Worm (Caenorhabditis elegans) whole organism, L2 larva: ENCODE measurements around the gene F32D8.11.

ENCODE experiments used
- C34F6.9 ChIP-seq: fragments of 150-350 bp; optimal IDR thresholded peaks from 2 replicates; lab custom pipeline; 2014; ENCODE audit warnings: missing biosample characterization, missing genetic modification characterization
- F13H6.1 ChIP-seq: sonication (generic microtip); optimal IDR thresholded peaks from 2 replicates; lab custom pipeline; 2016; ENCODE audit warnings: missing genetic modification characterization, missing compliant biosample characterization
- Y55F3AM.14 ChIP-seq: fragments of 200-800 bp; sonication (Bioruptor generic); optimal IDR thresholded peaks from 2 replicates; lab custom pipeline; 2018; ENCODE audit warnings: mild to moderate bottlenecking, missing genetic modification characterization, missing compliant biosample characterization
- ZK546.5 ChIP-seq: sonication (generic microtip); optimal IDR thresholded peaks from 2 replicates; lab custom pipeline; 2017; ENCODE audit warnings: missing biosample characterization, missing genetic modification characterization
- alr-1 ChIP-seq: fragments of 150-350 bp; optimal IDR thresholded peaks from 2 replicates; lab custom pipeline; 2014; ENCODE audit warnings: missing biosample characterization, missing genetic modification characterization
- aly-2 ChIP-seq: fragments of 150-350 bp; optimal IDR thresholded peaks from 2 replicates; lab custom pipeline; 2014; ENCODE audit warnings: missing biosample characterization, missing genetic modification characterization
- ama-1 ChIP-seq: fragments of 150-350 bp; optimal IDR thresholded peaks from 2 replicates; lab custom pipeline; 2018; ENCODE audit warnings: inconsistent platforms
- blmp-1 ChIP-seq: sonication (generic microtip); optimal IDR thresholded peaks from 2 replicates; lab custom pipeline; 2017; ENCODE audit warnings: missing genetic modification characterization, mild to moderate bottlenecking, missing compliant biosample characterization, antibody characterized with exemption, moderate library complexity; ENCODE audit not compliant: insufficient read depth
- ceh-16 ChIP-seq: fragments of 150-350 bp; optimal IDR thresholded peaks from 2 replicates; lab custom pipeline; 2014; ENCODE audit warnings: missing biosample characterization, missing genetic modification characterization
- ceh-82 ChIP-seq: fragments of 150-350 bp; optimal IDR thresholded peaks from 2 replicates; lab custom pipeline; 2014; ENCODE audit warnings: missing biosample characterization, missing genetic modification characterization
- crh-2 ChIP-seq: sonication (generic microtip); optimal IDR thresholded peaks from 2 replicates; lab custom pipeline; 2017; ENCODE audit warnings: missing biosample characterization, missing genetic modification characterization
- egl-27 ChIP-seq: sonication (generic microtip); optimal IDR thresholded peaks from 3 replicates; lab custom pipeline; 2017; ENCODE audit warnings: missing biosample characterization, missing genetic modification reagents, missing genetic modification characterization
- elt-3 ChIP-seq: sonication (generic microtip); optimal IDR thresholded peaks from 2 replicates; lab custom pipeline; 2017; ENCODE audit warnings: missing biosample characterization, missing genetic modification characterization
- fos-1 ChIP-seq: fragments of 150-350 bp; optimal IDR thresholded peaks from 2 replicates; lab custom pipeline; 2014; ENCODE audit warnings: missing biosample characterization, missing genetic modification characterization
- gmeb-1 ChIP-seq: fragments of 150-350 bp; optimal IDR thresholded peaks from 2 replicates; lab custom pipeline; 2014; ENCODE audit warnings: missing biosample characterization, missing genetic modification characterization
- lin-11 ChIP-seq: fragments of 150-350 bp; sonication (generic microtip); optimal IDR thresholded peaks from 2 replicates; lab custom pipeline; 2014; ENCODE audit warnings: missing biosample characterization, missing genetic modification characterization, inconsistent platforms, mixed read lengths
- lin-13 ChIP-seq: fragments of 150-350 bp; optimal IDR thresholded peaks from 2 replicates; lab custom pipeline; 2014; ENCODE audit warnings: missing biosample characterization, missing genetic modification reagents, missing genetic modification characterization
- lsy-2 ChIP-seq, 2 experiments: fragments of 150-350 bp in 1 of 2; sonication (generic microtip) in 1 of 2; optimal IDR thresholded peaks; 2 replicates each; lab custom pipeline; 2014 to 2017; ENCODE audit warnings: missing biosample characterization in 2 of 2, missing genetic modification characterization in 2 of 2
- mab-5 ChIP-seq: fragments of 150-350 bp; optimal IDR thresholded peaks from 2 replicates; lab custom pipeline; 2014; ENCODE audit warnings: missing biosample characterization, missing genetic modification characterization
- mbf-1 ChIP-seq: sonication (generic microtip); optimal IDR thresholded peaks from 2 replicates; lab custom pipeline; 2017; ENCODE audit warnings: missing biosample characterization, missing genetic modification characterization
- nhr-10 ChIP-seq: sonication (generic microtip); optimal IDR thresholded peaks from 2 replicates; lab custom pipeline; 2017; ENCODE audit warnings: missing biosample characterization, missing genetic modification characterization
- nhr-12 ChIP-seq: fragments of 150-350 bp; optimal IDR thresholded peaks from 2 replicates; lab custom pipeline; 2014; ENCODE audit warnings: missing biosample characterization, missing genetic modification characterization
- nhr-129 ChIP-seq: fragments of 150-350 bp; optimal IDR thresholded peaks from 2 replicates; lab custom pipeline; 2014; ENCODE audit warnings: missing biosample characterization, missing genetic modification characterization
- nhr-21 ChIP-seq: fragments of 150-350 bp; optimal IDR thresholded peaks from 2 replicates; lab custom pipeline; 2014; ENCODE audit warnings: missing biosample characterization, missing genetic modification characterization
- nhr-23 ChIP-seq: fragments of 150-350 bp; optimal IDR thresholded peaks from 2 replicates; lab custom pipeline; 2014; ENCODE audit warnings: missing biosample characterization, missing genetic modification reagents, missing genetic modification characterization
- nhr-25 ChIP-seq: fragments of 150-350 bp; sonication (generic microtip); optimal IDR thresholded peaks from 3 replicates; lab custom pipeline; 2014; ENCODE audit warnings: missing biosample characterization, missing genetic modification characterization
- nhr-6 ChIP-seq: fragments of 150-350 bp; optimal IDR thresholded peaks from 2 replicates; lab custom pipeline; 2014; ENCODE audit warnings: missing biosample characterization, missing genetic modification characterization
- nhr-77 ChIP-seq: fragments of 150-350 bp; optimal IDR thresholded peaks from 2 replicates; lab custom pipeline; 2014; ENCODE audit warnings: missing biosample characterization, missing genetic modification characterization
- peb-1 ChIP-seq: fragments of 150-350 bp; optimal IDR thresholded peaks from 2 replicates; lab custom pipeline; 2014; ENCODE audit warnings: missing biosample characterization, missing genetic modification characterization
- sem-4 ChIP-seq: fragments of 150-350 bp; optimal IDR thresholded peaks from 2 replicates; lab custom pipeline; 2014; ENCODE audit warnings: missing biosample characterization, missing genetic modification reagents, missing genetic modification characterization
- skn-1 ChIP-seq: sonication (generic microtip); optimal IDR thresholded peaks from 2 replicates; lab custom pipeline; 2017; ENCODE audit warnings: missing biosample characterization, missing genetic modification characterization
- sma-3 ChIP-seq: sonication (generic microtip); optimal IDR thresholded peaks from 2 replicates; lab custom pipeline; 2016; ENCODE audit warnings: missing genetic modification reagents, missing genetic modification characterization, missing compliant biosample characterization
- sma-9 ChIP-seq, 2 experiments: fragments of 150-350 bp in 1 of 2; sonication (generic microtip) in 1 of 2; optimal IDR thresholded peaks; 2 replicates each; lab custom pipeline; 2014 to 2016; ENCODE audit warnings: missing genetic modification characterization in 2 of 2, mild to moderate bottlenecking in 1 of 2, missing biosample characterization in 1 of 2, missing compliant biosample characterization in 1 of 2, missing genetic modification reagents in 1 of 2, moderate library complexity in 1 of 2
- snpc-4 ChIP-seq: fragments of 150-350 bp; optimal IDR thresholded peaks from 2 replicates; lab custom pipeline; 2014; ENCODE audit warnings: missing biosample characterization, missing genetic modification characterization
- unc-62 ChIP-seq: fragments of 150-350 bp; optimal IDR thresholded peaks from 2 replicates; lab custom pipeline; 2014; ENCODE audit warnings: missing biosample characterization, missing genetic modification reagents, missing genetic modification characterization
- zag-1 ChIP-seq: fragments of 150-350 bp; optimal IDR thresholded peaks from 2 replicates; lab custom pipeline; 2014; ENCODE audit warnings: missing biosample characterization, missing genetic modification characterization
- ztf-1 ChIP-seq: fragments of 200-800 bp; sonication (Bioruptor generic); conservative IDR thresholded peaks from 2 replicates; pipeline ENCODE4 v1.3.6; 2022; ENCODE audit warnings: missing genetic modification characterization, missing compliant biosample characterization
- ztf-4 ChIP-seq: fragments of 150-350 bp; optimal IDR thresholded peaks from 2 replicates; lab custom pipeline; 2014; ENCODE audit warnings: missing biosample characterization, missing genetic modification characterization

F32D8.11 gene

ce11 chrV:10889036-10889435, at the start of gene F32D8.11:
TSS of gene F32D8.11 (minus strand) at chrV:10889136.
- no peak for TF ChIP-seq nhr-129 (tag; lab: Kevin White, UChicago)
- TF ChIP-seq sma-9 (GFP tag; optimal IDR thresholded peaks at IDR 0.05; lab: Kevin White, UChicago) = no peak
- TF ChIP-seq sma-9 (tag; optimal IDR thresholded peaks at IDR 0.05; lab: Kevin White, UChicago) = no peak
- no peak for TF ChIP-seq zag-1 (tag; lab: Kevin White, UChicago)
- TF ChIP-seq mab-5 (tag; lab: Kevin White, UChicago) = no peak
- TF ChIP-seq crh-2 = no peak
- TF ChIP-seq, all 48 proteins: peak for 0

ce11 chrV:10937294-10937693, 48.4 kb upstream of the F32D8.11 start:
- TF ChIP-seq nhr-25 (tag; lab: Kevin White, UChicago) (peak; percentile 1), ZK546.5 (tag; lab: Kevin White, UChicago) (no peak), nhr-12 (tag; lab: Kevin White, UChicago) (no peak), lin-13 (GFP tag; lab: Kevin White, UChicago) (no peak), Y55F3AM.14 (GFP tag; lab: Kevin White, UChicago) (no peak), snpc-4 (no peak), lin-11 (no peak), fos-1 (tag; lab: Kevin White, UChicago) (peak; percentile 13), ceh-82 (tag; lab: Kevin White, UChicago) (no peak), aly-2 (tag; lab: Kevin White, UChicago) (no peak), sma-9 (GFP tag; optimal IDR thresholded peaks at IDR 0.05; lab: Kevin White, UChicago) (peak; percentile 84), sma-9 (tag; optimal IDR thresholded peaks at IDR 0.05; lab: Kevin White, UChicago) (no peak), blmp-1 (tag; lab: Kevin White, UChicago) (no peak), ztf-4 (peak; percentile 61), alr-1 (no peak), lsy-2 (tag; optimal IDR thresholded peaks at IDR 0.05; lab: Kevin White, UChicago) (peak in 1 of 2 experiments; percentile 71), ama-1 (no peak), C34F6.9 (peak; percentile 69), mbf-1 (no peak), skn-1 (tag; lab: Kevin White, UChicago) (peak; percentile 55), nhr-129 (tag; lab: Kevin White, UChicago) (peak; percentile 94), gmeb-1 (tag; lab: Kevin White, UChicago) (peak; percentile 47), elt-3 (no peak), nhr-21 (tag; lab: Kevin White, UChicago) (peak; percentile 87), sem-4 (tag; lab: Kevin White, UChicago) (peak; percentile 63), ceh-16 (tag; lab: Kevin White, UChicago) (no peak), crh-2 (peak; percentile 52)
- TF ChIP-seq, all 48 proteins: peak for 12

ce11 chrV:10936681-10937080, 47.7 kb upstream of the F32D8.11 start, which contains the start of gene F17C11.12:
TSS of gene F17C11.12 (minus strand) at chrV:10936920.
- TF ChIP-seq sma-9 (GFP tag; optimal IDR thresholded peaks at IDR 0.05; lab: Kevin White, UChicago) = peak; percentile 71
- TF ChIP-seq sma-9 (tag; optimal IDR thresholded peaks at IDR 0.05; lab: Kevin White, UChicago) = no peak
- no peak for TF ChIP-seq gmeb-1 (tag; lab: Kevin White, UChicago)
- no peak for TF ChIP-seq nhr-10 (tag; lab: Kevin White, UChicago)
- no peak for TF ChIP-seq egl-27 (tag; lab: Kevin White, UChicago)
- TF ChIP-seq unc-62 (GFP tag; lab: Kevin White, UChicago) = no peak
- peak; percentile 73 for TF ChIP-seq fos-1 (tag; lab: Kevin White, UChicago)
- TF ChIP-seq C34F6.9 = no peak
- no peak for TF ChIP-seq ceh-16 (tag; lab: Kevin White, UChicago)
- peak; percentile 13 for TF ChIP-seq F13H6.1 (tag; lab: Kevin White, UChicago)
- no peak for TF ChIP-seq snpc-4
- TF ChIP-seq nhr-23 (tag; lab: Kevin White, UChicago) = no peak
- TF ChIP-seq crh-2 = peak; percentile 40
- TF ChIP-seq nhr-6 (tag; lab: Kevin White, UChicago) = no peak
- no peak for TF ChIP-seq mab-5 (tag; lab: Kevin White, UChicago)
- TF ChIP-seq sem-4 (tag; lab: Kevin White, UChicago) = no peak
- TF ChIP-seq ztf-1 = no peak
- TF ChIP-seq mbf-1 = no peak

ce11 chrV:10932411-10932810, 43.5 kb upstream of the F32D8.11 start, which contains the start of gene F58B4.5:
TSS of gene F58B4.5 (plus strand) at chrV:10932693.
- no peak for TF ChIP-seq sma-3 (GFP tag; lab: Kevin White, UChicago)
- TF ChIP-seq peb-1 (tag; lab: Kevin White, UChicago) = no peak
- peak; percentile 71 for TF ChIP-seq sma-9 (GFP tag; optimal IDR thresholded peaks at IDR 0.05; lab: Kevin White, UChicago)
- TF ChIP-seq sma-9 (tag; optimal IDR thresholded peaks at IDR 0.05; lab: Kevin White, UChicago) = no peak
- no peak for TF ChIP-seq ztf-1
- TF ChIP-seq nhr-77 (tag; lab: Kevin White, UChicago) = no peak
- peak; percentile 43 for TF ChIP-seq fos-1 (tag; lab: Kevin White, UChicago)
- TF ChIP-seq crh-2 = peak; percentile 54
